Worm (Caenorhabditis elegans) whole organism, mixed stage, embryonic: ENCODE data around the gene dab-1.

Source experiments
- M03D4.4 ChIP-seq: sonication (generic microtip); optimal IDR thresholded peaks from 2 replicates; lab custom pipeline; 2017; ENCODE audit warnings: mild to moderate bottlenecking, missing genetic modification characterization, missing compliant biosample characterization
- blmp-1 ChIP-seq: fragments of 150-350 bp; optimal IDR thresholded peaks from 2 replicates; lab custom pipeline; 2014; ENCODE audit warnings: missing biosample characterization, missing genetic modification characterization
- ceh-39 ChIP-seq: fragments of 150-350 bp; optimal IDR thresholded peaks from 2 replicates; lab custom pipeline; 2014; ENCODE audit warnings: missing biosample characterization, missing genetic modification characterization
- ceh-43 ChIP-seq: fragments of 200-800 bp; sonication (Bioruptor generic); optimal IDR thresholded peaks from 2 replicates; lab custom pipeline; 2018; ENCODE audit warnings: mild to moderate bottlenecking, missing genetic modification characterization, moderate library complexity, missing compliant biosample characterization
- ceh-83 ChIP-seq: fragments of 200-800 bp; sonication (Bioruptor generic); optimal IDR thresholded peaks from 2 replicates; lab custom pipeline; 2018; ENCODE audit warnings: mild to moderate bottlenecking, missing genetic modification characterization, missing compliant biosample characterization
- ces-1 ChIP-seq: fragments of 150-350 bp; optimal IDR thresholded peaks from 2 replicates; lab custom pipeline; 2014; ENCODE audit warnings: missing biosample characterization, missing genetic modification reagents, missing genetic modification characterization
- cnd-1 ChIP-seq: fragments of 200-800 bp; sonication (Bioruptor generic); optimal IDR thresholded peaks from 2 replicates; lab custom pipeline; 2018; ENCODE audit warnings: mild to moderate bottlenecking, missing genetic modification characterization, missing compliant biosample characterization
- drap-1 ChIP-seq: fragments of 200-800 bp; sonication (Bioruptor generic); optimal IDR thresholded peaks from 3 replicates; lab custom pipeline; 2018; ENCODE audit warnings: mild to moderate bottlenecking, missing genetic modification characterization, missing compliant biosample characterization
- elt-1 ChIP-seq: sonication (generic microtip); optimal IDR thresholded peaks from 2 replicates; lab custom pipeline; 2017; ENCODE audit warnings: missing genetic modification characterization, mild to moderate bottlenecking, missing compliant biosample characterization, antibody characterized with exemption, moderate library complexity, borderline replicate concordance; ENCODE audit not compliant: insufficient read depth
- flh-1 ChIP-seq: fragments of 200-800 bp; sonication (Bioruptor generic); optimal IDR thresholded peaks from 2 replicates; lab custom pipeline; 2018; ENCODE audit warnings: mild to moderate bottlenecking, missing genetic modification characterization, moderate library complexity, missing compliant biosample characterization
- ham-2 ChIP-seq: fragments of 200-800 bp; sonication (Bioruptor generic); optimal IDR thresholded peaks from 2 replicates; lab custom pipeline; 2018; ENCODE audit warnings: mild to moderate bottlenecking, missing genetic modification characterization, missing compliant biosample characterization
- hlh-1 ChIP-seq: fragments of 150-350 bp; optimal IDR thresholded peaks from 2 replicates; lab custom pipeline; 2014; ENCODE audit warnings: missing biosample characterization, missing genetic modification reagents, missing genetic modification characterization
- lin-13 ChIP-seq: fragments of 150-350 bp; optimal IDR thresholded peaks from 2 replicates; lab custom pipeline; 2014; ENCODE audit warnings: missing biosample characterization, missing genetic modification characterization
- lin-32 ChIP-seq: fragments of 200-800 bp; sonication (Bioruptor generic); optimal IDR thresholded peaks from 2 replicates; lab custom pipeline; 2018; ENCODE audit warnings: mild to moderate bottlenecking, missing genetic modification characterization, missing compliant biosample characterization
- lsy-2 ChIP-seq: fragments of 150-350 bp; optimal IDR thresholded peaks from 2 replicates; lab custom pipeline; 2014; ENCODE audit warnings: missing biosample characterization, missing genetic modification characterization
- mab-5 ChIP-seq: fragments of 150-350 bp; optimal IDR thresholded peaks from 2 replicates; lab custom pipeline; 2014; ENCODE audit warnings: missing biosample characterization, missing genetic modification characterization
- mls-2 ChIP-seq: sonication (generic microtip); optimal IDR thresholded peaks from 2 replicates; lab custom pipeline; 2016; ENCODE audit warnings: mild to moderate bottlenecking, missing genetic modification characterization, moderate library complexity, missing compliant biosample characterization
- nhr-12 ChIP-seq: fragments of 150-350 bp; optimal IDR thresholded peaks from 2 replicates; lab custom pipeline; 2014; ENCODE audit warnings: missing biosample characterization, missing genetic modification characterization
- nhr-2 ChIP-seq: fragments of 150-350 bp; optimal IDR thresholded peaks from 2 replicates; lab custom pipeline; 2014; ENCODE audit warnings: missing biosample characterization, missing genetic modification characterization
- nhr-237 ChIP-seq: fragments of 150-350 bp; optimal IDR thresholded peaks from 2 replicates; lab custom pipeline; 2014; ENCODE audit warnings: missing biosample characterization, missing genetic modification characterization
- nhr-76 ChIP-seq: sonication (generic microtip); optimal IDR thresholded peaks from 2 replicates; lab custom pipeline; 2017; ENCODE audit warnings: missing biosample characterization, missing genetic modification characterization
- sem-2 ChIP-seq: fragments of 200-800 bp; sonication (Bioruptor generic); optimal IDR thresholded peaks from 2 replicates; lab custom pipeline; 2018; ENCODE audit warnings: mild to moderate bottlenecking, missing genetic modification characterization, missing compliant biosample characterization
- snpc-4 ChIP-seq: fragments of 150-350 bp; optimal IDR thresholded peaks from 2 replicates; lab custom pipeline; 2014; ENCODE audit warnings: missing biosample characterization, missing genetic modification characterization
- unc-120 ChIP-seq: sonication (generic microtip); optimal IDR thresholded peaks from 2 replicates; lab custom pipeline; 2017; ENCODE audit warnings: missing genetic modification characterization, missing compliant biosample characterization; ENCODE audit not compliant: poor library complexity, severe bottlenecking
- unc-39 ChIP-seq: fragments of 150-350 bp; optimal IDR thresholded peaks from 2 replicates; lab custom pipeline; 2014; ENCODE audit warnings: missing biosample characterization, missing genetic modification characterization
- unc-62 ChIP-seq: fragments of 150-350 bp; optimal IDR thresholded peaks from 2 replicates; lab custom pipeline; 2014; ENCODE audit warnings: missing biosample characterization, missing genetic modification reagents, missing genetic modification characterization
- zip-8 ChIP-seq: fragments of 150-350 bp; optimal IDR thresholded peaks from 2 replicates; lab custom pipeline; 2014; ENCODE audit warnings: missing biosample characterization, missing genetic modification characterization
- ztf-11 ChIP-seq: fragments of 150-350 bp; optimal IDR thresholded peaks from 2 replicates; lab custom pipeline; 2014; ENCODE audit warnings: missing biosample characterization, missing genetic modification characterization

dab-1 gene

DNA sequence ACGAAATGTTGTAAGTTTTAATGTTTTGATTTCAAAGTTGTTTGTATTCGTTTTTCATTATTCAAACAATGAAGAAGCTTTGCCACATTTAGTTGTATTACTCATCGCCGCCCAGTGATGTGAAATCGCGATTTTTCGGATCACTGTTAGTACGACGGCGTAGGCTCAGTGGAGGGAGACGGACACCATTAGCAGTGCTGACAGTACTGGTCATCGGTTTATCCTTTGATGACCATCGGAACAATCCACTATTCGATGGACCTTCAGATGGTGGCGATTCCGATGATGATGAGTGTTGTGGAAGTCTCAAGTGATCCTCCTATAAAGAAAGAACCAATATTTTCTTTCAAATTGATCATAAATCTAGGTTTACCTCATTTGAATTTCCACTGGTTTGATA, 34.7 kb upstream of the dab-1 start:
- no peak for TF ChIP-seq mab-5 (tag; lab: Kevin White, UChicago)
- no peak for TF ChIP-seq snpc-4

DNA sequence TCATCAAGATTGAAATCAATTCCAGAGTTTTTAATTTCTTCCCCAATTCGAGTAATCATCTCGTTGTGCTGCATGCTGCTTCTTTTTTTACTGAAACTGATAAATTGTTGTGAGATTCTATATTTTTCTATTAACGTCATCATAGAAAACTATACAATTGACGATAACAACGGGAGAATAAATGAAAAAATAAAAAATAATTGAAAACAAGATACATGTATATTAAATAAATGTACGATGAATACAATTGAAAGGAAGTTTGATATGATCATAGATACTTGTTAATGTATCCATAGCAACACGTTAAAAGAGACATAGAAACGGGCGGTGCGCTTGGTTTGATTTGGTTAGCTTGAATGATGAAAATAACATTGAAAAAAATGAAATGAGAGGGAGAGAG, 31.7 kb upstream of the dab-1 start, which contains the start of gene T05C12.8:
TSS of gene T05C12.8 (minus strand) at position 101 of the 400 bp plus-strand sequence.
- no peak for TF ChIP-seq nhr-2
- no peak for TF ChIP-seq drap-1 (GFP tag; lab: Kevin White, UChicago)
- peak; percentile 15 for TF ChIP-seq ces-1

DNA sequence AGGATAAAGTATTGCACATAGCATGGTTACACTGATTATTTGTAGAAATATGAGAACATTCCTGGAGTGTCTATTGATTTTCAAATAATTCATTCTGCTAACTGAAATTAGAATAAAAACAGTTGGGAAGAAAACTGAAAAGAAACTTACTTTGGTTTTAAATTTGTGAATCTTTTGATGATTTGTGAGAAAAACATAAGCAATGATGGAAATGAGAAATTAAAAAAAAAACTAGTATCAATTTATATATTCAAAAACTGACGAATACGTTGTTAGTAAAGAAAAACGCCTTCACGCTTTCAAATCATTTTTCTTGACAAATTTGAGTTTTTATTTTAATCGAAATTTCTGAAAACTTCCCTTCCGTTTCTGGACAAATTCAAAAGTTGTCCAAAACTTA, 29.1 kb upstream of the dab-1 start, which contains the start of gene T05C12.9:
TSS of gene T05C12.9 (minus strand) at position 101 of the 400 bp plus-strand sequence.
- no peak for TF ChIP-seq blmp-1 (tag; lab: Kevin White, UChicago)
- no peak for TF ChIP-seq elt-1
- TF ChIP-seq hlh-1 (tag; lab: Kevin White, UChicago), result no peak
- TF ChIP-seq unc-120 (tag; lab: Kevin White, UChicago), result no peak
- TF ChIP-seq nhr-76 (tag; lab: Kevin White, UChicago), result no peak

DNA sequence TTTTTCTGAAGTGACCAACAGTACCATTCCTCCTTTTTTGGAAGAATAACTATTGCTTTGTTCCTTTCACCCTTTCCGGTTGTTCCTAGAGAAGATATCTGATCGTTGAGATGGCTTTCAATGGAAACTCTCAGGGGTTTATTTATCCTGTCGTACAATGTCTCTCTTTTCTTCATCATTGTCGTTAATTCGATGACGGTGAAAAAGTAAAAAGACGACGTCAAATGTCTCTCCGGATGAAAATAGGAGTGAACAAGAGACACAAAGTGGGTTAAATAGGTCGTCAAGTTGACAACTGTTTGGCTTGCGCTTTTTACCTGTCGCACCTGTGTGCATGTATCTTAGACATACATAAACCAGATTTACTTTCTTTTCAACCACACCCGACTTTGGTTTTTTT, 28.3 kb upstream of the dab-1 start:
- TF ChIP-seq unc-62 (GFP tag; lab: Kevin White, UChicago) (no peak), zip-8 (tag; lab: Kevin White, UChicago) (no peak)
- TF ChIP-seq, all 35 proteins: peak for 0

- TF ChIP-seq M03D4.4 (tag; lab: Kevin White, UChicago) (no peak), elt-1 (no peak), ceh-39 (tag; lab: Kevin White, UChicago) (no peak), nhr-12 (tag; lab: Kevin White, UChicago) (no peak), cnd-1 (no peak), mls-2 (no peak), lin-32 (GFP tag; lab: Kevin White, UChicago) (no peak), unc-62 (GFP tag; lab: Kevin White, UChicago) (no peak), flh-1 (GFP tag; lab: Kevin White, UChicago) (no peak), ztf-11 (no peak), ces-1 (no peak), unc-39 (tag; lab: Kevin White, UChicago) (no peak), ham-2 (GFP tag; lab: Kevin White, UChicago) (no peak), sem-2 (no peak), lin-13 (tag; lab: Kevin White, UChicago) (no peak), lsy-2 (tag; lab: Kevin White, UChicago) (no peak), ceh-43 (GFP tag; lab: Kevin White, UChicago) (no peak), zip-8 (tag; lab: Kevin White, UChicago) (no peak), ceh-83 (GFP tag; lab: Kevin White, UChicago) (no peak), unc-120 (tag; lab: Kevin White, UChicago) (no peak)
These were observed 23.7 kb upstream of the dab-1 start, which contains the start of gene qua-1 for ce11 chrII:8198503-8198902. Gene qua-1 (plus strand): TSS chrII:8198803.

DNA sequence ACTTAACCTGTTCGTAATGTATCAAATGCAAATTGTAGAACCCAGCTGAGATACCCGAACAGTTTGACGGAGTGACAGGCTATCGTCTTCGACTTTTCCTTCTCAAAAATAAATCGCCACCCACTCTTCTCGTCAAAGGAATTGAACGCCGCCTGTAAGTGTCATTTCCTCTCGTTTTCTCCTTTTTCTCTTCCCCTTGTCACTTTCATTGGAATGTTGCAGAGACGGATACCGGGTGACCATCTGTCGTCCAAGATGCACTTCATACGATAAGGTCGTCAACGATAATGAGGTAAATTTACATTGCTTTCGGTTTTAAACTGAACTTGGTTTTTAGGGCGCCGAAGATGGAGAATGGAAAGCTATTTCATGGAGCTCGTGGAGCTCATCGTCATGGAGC, 22.4 kb upstream of the dab-1 start:
- TF ChIP-seq blmp-1 (tag; lab: Kevin White, UChicago), result peak; percentile 74
- TF ChIP-seq nhr-237 (tag; lab: Kevin White, UChicago), result no peak
- peak; percentile 43 for TF ChIP-seq unc-62 (GFP tag; lab: Kevin White, UChicago)

DNA sequence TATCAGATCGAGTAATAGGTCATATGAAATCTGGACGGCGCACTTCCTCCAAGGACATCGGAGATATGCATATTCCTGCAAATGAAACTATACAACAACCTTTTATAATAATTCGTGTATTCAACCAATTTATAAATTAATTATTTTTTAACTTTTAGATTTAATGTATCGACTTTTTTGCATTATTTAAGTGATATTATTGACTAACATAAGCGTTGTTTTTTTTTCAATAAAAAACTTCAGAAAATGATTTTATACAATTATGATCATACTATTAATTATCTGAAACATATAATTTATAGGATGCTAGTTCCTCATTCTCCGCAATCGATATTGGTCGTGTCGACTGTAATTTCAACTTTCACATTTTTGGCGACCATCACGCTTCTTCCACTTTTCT, 18.1 kb upstream of the dab-1 start, which contains the start of gene col-76:
TSS of gene col-76 (plus strand) at position 301 of the 400 bp plus-strand sequence.
- TF ChIP-seq elt-1, result peak; percentile 8
- no peak for TF ChIP-seq lsy-2 (tag; lab: Kevin White, UChicago)
